Worm (Caenorhabditis elegans) whole organism, mixed stage, embryonic: ENCODE data around the gene ZK470.14.

ENCODE experiments used
- ceh-43 ChIP-seq: fragments of 200-800 bp; sonication (Bioruptor generic); optimal IDR thresholded peaks from 2 replicates; lab custom pipeline; 2018; ENCODE audit warnings: mild to moderate bottlenecking, missing genetic modification characterization, moderate library complexity, missing compliant biosample characterization
- ces-1 ChIP-seq: fragments of 150-350 bp; optimal IDR thresholded peaks from 2 replicates; lab custom pipeline; 2014; ENCODE audit warnings: missing biosample characterization, missing genetic modification reagents, missing genetic modification characterization
- elt-1 ChIP-seq: sonication (generic microtip); optimal IDR thresholded peaks from 2 replicates; lab custom pipeline; 2017; ENCODE audit warnings: missing genetic modification characterization, mild to moderate bottlenecking, missing compliant biosample characterization, antibody characterized with exemption, moderate library complexity, borderline replicate concordance; ENCODE audit not compliant: insufficient read depth
- ham-2 ChIP-seq: fragments of 200-800 bp; sonication (Bioruptor generic); optimal IDR thresholded peaks from 2 replicates; lab custom pipeline; 2018; ENCODE audit warnings: mild to moderate bottlenecking, missing genetic modification characterization, missing compliant biosample characterization
- lsy-2 ChIP-seq: fragments of 150-350 bp; optimal IDR thresholded peaks from 2 replicates; lab custom pipeline; 2014; ENCODE audit warnings: missing biosample characterization, missing genetic modification characterization
- nhr-237 ChIP-seq: fragments of 150-350 bp; optimal IDR thresholded peaks from 2 replicates; lab custom pipeline; 2014; ENCODE audit warnings: missing biosample characterization, missing genetic modification characterization
- nhr-28 ChIP-seq: fragments of 150-350 bp; optimal IDR thresholded peaks from 2 replicates; lab custom pipeline; 2014; ENCODE audit warnings: missing biosample characterization, missing genetic modification characterization
- pha-4 ChIP-seq: fragments of 150-350 bp; optimal IDR thresholded peaks from 2 replicates; lab custom pipeline; 2018; ENCODE audit warnings: missing biosample characterization, missing genetic modification reagents, missing genetic modification characterization
- unc-39 ChIP-seq: fragments of 150-350 bp; optimal IDR thresholded peaks from 2 replicates; lab custom pipeline; 2014; ENCODE audit warnings: missing biosample characterization, missing genetic modification characterization
- unc-62 ChIP-seq: fragments of 150-350 bp; optimal IDR thresholded peaks from 2 replicates; lab custom pipeline; 2014; ENCODE audit warnings: missing biosample characterization, missing genetic modification reagents, missing genetic modification characterization
- ztf-11 ChIP-seq: fragments of 150-350 bp; optimal IDR thresholded peaks from 2 replicates; lab custom pipeline; 2014; ENCODE audit warnings: missing biosample characterization, missing genetic modification characterization

DNA sequence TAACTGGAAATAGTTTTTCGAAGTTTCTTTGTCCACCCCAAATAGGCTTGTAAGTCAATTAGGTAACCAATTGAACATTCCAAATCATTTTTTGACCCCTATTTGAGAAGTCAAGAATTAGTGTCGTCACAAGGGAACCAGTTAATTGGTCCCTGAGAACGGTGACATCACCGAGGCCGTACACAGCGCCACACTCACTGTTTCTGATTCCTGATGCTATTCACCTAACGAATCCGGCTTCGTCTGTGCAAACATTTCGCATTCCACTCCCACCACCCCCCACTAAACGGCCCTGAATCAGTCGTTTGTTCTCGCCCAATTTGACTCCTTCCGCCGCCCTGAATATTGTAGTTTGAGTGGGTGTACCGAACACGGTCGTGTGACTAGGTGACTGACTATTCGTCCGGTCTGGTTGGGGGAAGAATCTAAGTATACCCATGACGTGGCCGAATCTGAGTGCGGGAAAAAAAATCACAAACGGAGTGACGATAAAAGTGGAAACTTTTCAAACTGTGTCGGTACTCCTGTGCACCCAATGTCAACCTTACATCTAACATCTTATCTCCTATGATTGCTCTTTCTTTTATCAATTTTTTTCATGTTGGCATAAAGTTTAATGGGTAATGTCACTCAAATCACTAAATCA, 23.0 kb upstream of the ZK470.14 start:
- TF ChIP-seq nhr-28 (tag; lab: Kevin White, UChicago): no peak
- TF ChIP-seq pha-4 (tag; lab: Kevin White, UChicago): no peak
- no peak for TF ChIP-seq ztf-11 (tag; lab: Kevin White, UChicago)
- TF ChIP-seq unc-39: no peak
- no peak for TF ChIP-seq ham-2 (GFP tag; lab: Kevin White, UChicago)
- TF ChIP-seq elt-1: no peak
- TF ChIP-seq lsy-2 (tag; lab: Kevin White, UChicago): no peak
- no peak for TF ChIP-seq unc-62 (GFP tag; lab: Kevin White, UChicago)
- no peak for TF ChIP-seq ces-1
- TF ChIP-seq nhr-237 (tag; lab: Kevin White, UChicago): no peak
- TF ChIP-seq ceh-43 (GFP tag; lab: Kevin White, UChicago): no peak
